Worm (Caenorhabditis elegans): ENCODE data around the gene K06G5.3.

DNA sequence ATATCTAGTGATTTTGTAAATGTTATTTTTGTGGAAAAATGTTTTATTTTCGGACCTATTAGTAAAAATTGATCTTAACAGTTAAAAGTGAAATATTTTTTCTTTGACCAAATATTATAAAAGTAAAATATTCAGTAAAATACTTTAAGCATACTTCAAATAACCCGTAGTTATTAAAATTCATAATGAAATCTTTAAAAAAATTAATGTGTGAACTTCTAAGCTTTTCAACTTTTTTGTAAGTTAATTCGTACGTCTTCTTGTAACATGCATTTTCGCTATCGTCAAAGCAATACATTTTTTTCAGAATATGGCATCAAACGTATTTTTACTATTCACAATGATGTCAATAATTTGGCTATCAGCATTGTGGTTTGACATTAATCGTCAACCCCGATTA lies 47.3 kb downstream of the K06G5.3 start, which contains the start of gene C37E2.2:
- TF ChIP-seq ztf-18 (tag; optimal IDR thresholded peaks at IDR 0.05) (no peak), snpc-4 (GFP tag; optimal IDR thresholded peaks at IDR 0.05) (no peak), snpc-4 (tag; optimal IDR thresholded peaks at IDR 0.05) (no peak), zim-3 (tag; optimal IDR thresholded peaks at IDR 0.05) (no peak), snpc-1.3 (tag; optimal IDR thresholded peaks at IDR 0.05; ENCODE audit: insufficient read depth) (no peak), attf-3 (GFP tag; conservative IDR thresholded peaks at IDR 0.05) (no peak), ceh-58 (GFP tag; IDR thresholded peaks at IDR 0.05) (no peak), efl-1 (GFP tag; optimal IDR thresholded peaks at IDR 0.05) (no peak), ztf-28 (GFP tag; IDR thresholded peaks at IDR 0.05) (no peak), sea-2 (GFP tag; IDR thresholded peaks at IDR 0.05) (no peak), hrde-1 (tag; optimal IDR thresholded peaks at IDR 0.05; ENCODE audit: borderline replicate concordance) (no peak), akir-1 (GFP tag; optimal IDR thresholded peaks at IDR 0.05) (no peak), pha-4 (tag; optimal IDR thresholded peaks at IDR 0.05) (no peak), F49E8.2 (tag; optimal IDR thresholded peaks at IDR 0.05; ENCODE audit: insufficient read depth) (no peak)

Measured in whole organism, young adult.